Worm (Caenorhabditis elegans): ENCODE results near the gene pals-21.

The pals-21 gene

DNA sequence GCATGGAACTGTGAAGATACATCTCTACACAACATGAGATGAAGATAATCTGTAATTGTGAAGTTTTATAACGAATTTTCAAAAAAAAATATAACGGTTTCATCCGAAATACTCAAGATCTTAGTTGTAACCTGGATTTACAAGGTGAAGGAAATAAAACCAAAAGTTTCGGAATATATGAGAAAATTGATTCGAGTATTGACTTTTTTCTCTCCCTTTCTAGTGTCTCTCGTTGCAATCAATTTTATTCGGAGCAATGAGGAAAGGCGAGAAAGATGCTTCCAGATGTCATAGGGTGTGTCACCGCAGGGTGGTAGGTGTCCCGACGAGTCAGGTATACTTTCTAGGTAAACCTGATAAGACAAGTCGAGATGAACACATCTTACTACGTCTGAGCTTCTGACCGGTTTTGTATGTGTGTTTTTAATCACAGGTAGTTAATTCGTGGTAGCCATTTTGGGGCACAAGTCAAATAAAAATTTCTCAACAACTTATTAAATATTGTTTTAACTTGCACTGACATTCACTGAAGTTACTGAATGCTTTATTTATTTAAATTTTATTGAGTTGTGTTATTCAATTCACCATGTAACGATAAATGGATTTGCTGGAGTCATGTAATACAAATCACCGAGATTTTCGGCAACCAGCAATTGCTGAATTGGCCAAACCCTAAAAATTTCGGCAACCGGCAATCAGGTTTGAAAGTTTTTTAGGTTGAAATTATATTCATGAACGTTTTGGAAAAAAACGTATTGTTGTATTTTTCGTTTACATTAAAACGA is 8.0 kb upstream of the pals-21 start, which contains the start of gene pals-20:
Gene pals-20, minus strand, starts transcription at position 51 of the 785 bp plus-strand sequence.
- TF ChIP-seq nhr-28 (tag; optimal IDR thresholded peaks at IDR 0.05) (peak; percentile 23), pqm-1 (tag; optimal IDR thresholded peaks at IDR 0.05) (peak; percentile 1), ztf-11 (tag; optimal IDR thresholded peaks at IDR 0.05) (no peak), vab-7 (GFP tag; IDR thresholded peaks at IDR 0.05) (no peak), nhr-10 (tag; optimal IDR thresholded peaks at IDR 0.05) (no peak), dve-1 (tag; optimal IDR thresholded peaks at IDR 0.05; ENCODE audit: insufficient read depth) (peak; percentile 70), ctbp-1 (GFP tag; IDR thresholded peaks at IDR 0.05) (no peak), hlh-11 (tag; optimal IDR thresholded peaks at IDR 0.05) (peak; percentile 55), dmd-6 (GFP tag; IDR thresholded peaks at IDR 0.05) (peak; percentile 34; the same call in 1 of the 2 replicates), hlh-30 (tag; optimal IDR thresholded peaks at IDR 0.05; ENCODE audit: insufficient read depth) (peak; percentile 26), T20F7.1 (GFP tag; optimal IDR thresholded peaks at IDR 0.05) (no peak), aha-1 (tag) (no peak), D1046.2 (GFP tag; IDR thresholded peaks at IDR 0.05) (no peak), unc-62 (GFP tag; optimal IDR thresholded peaks at IDR 0.05 in 1 of 2) (peak in 1 of 2 experiments; percentile 82), unc-62 (tag; optimal IDR thresholded peaks at IDR 0.05) (no peak), daf-16 (GFP tag; optimal IDR thresholded peaks at IDR 0.05) (no peak), daf-16 (tag; optimal IDR thresholded peaks at IDR 0.05) (peak; percentile 59), dmd-8 (GFP tag; IDR thresholded peaks at IDR 0.05) (no peak), hif-1 (tag; optimal IDR thresholded peaks at IDR 0.05) (no peak), F26F4.8 (GFP tag; conservative IDR thresholded peaks at IDR 0.05) (no peak)

DNA sequence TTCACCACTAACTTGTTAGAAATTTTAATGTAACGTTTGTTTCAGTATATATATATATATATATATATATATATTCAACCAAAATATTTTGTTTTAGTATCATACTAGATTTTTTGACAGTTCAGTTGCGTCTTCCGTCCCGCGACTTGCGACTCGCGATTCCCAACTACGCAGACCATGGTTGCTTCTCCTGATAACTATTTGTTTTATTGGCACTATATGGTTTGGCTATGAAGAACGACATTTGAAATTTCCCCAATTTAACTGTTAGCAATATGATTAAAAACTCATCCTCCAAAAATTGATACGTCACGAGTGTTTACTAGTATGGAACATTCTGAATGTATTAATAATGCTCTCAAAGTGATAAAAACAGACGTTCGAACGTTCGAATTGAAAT is 4.3 kb upstream of the pals-21 start:
- TF ChIP-seq mdl-1 (tag; optimal IDR thresholded peaks at IDR 0.05): no peak
- no peak for TF ChIP-seq unc-62 (GFP tag; optimal IDR thresholded peaks at IDR 0.05 in 1 of 2)
- TF ChIP-seq unc-62 (tag; optimal IDR thresholded peaks at IDR 0.05): no peak
- peak; percentile 50 for TF ChIP-seq nhr-28 (tag; optimal IDR thresholded peaks at IDR 0.05)
- peak; percentile 54 for TF ChIP-seq pqm-1 (tag; optimal IDR thresholded peaks at IDR 0.05)
- no peak for TF ChIP-seq nhr-10 (tag; optimal IDR thresholded peaks at IDR 0.05)
- TF ChIP-seq ctbp-1 (GFP tag; IDR thresholded peaks at IDR 0.05): no peak
- TF ChIP-seq F49E8.2 (tag; optimal IDR thresholded peaks at IDR 0.05; ENCODE audit: borderline replicate concordance): no peak
- no peak for TF ChIP-seq spr-3 (GFP tag; optimal IDR thresholded peaks at IDR 0.05)
- TF ChIP-seq nhr-41 (GFP tag; IDR thresholded peaks at IDR 0.05): no peak
- TF ChIP-seq zfp-3 (GFP tag; conservative IDR thresholded peaks at IDR 0.05): no peak
- no peak for TF ChIP-seq rbr-2 (tag; optimal IDR thresholded peaks at IDR 0.05)
- no peak for TF ChIP-seq lin-13 (GFP tag; optimal IDR thresholded peaks at IDR 0.05)
- peak; percentile 22 for TF ChIP-seq hlh-11 (tag; optimal IDR thresholded peaks at IDR 0.05)
- no peak for TF ChIP-seq D1046.2 (GFP tag; IDR thresholded peaks at IDR 0.05)
- TF ChIP-seq tag-97 (GFP tag; IDR thresholded peaks at IDR 0.05): no peak
- TF ChIP-seq ztf-11 (tag; optimal IDR thresholded peaks at IDR 0.05): no peak
- TF ChIP-seq ztf-7 (tag; optimal IDR thresholded peaks at IDR 0.05): no peak
- no peak for TF ChIP-seq hlh-30 (tag; optimal IDR thresholded peaks at IDR 0.05; ENCODE audit: insufficient read depth)
- no peak for TF ChIP-seq cey-2 (tag; optimal IDR thresholded peaks at IDR 0.05; ENCODE audit: borderline replicate concordance, insufficient read depth)
- no peak for TF ChIP-seq zfp-2 (tag; optimal IDR thresholded peaks at IDR 0.05)
- no peak for TF ChIP-seq mes-2 (tag; optimal IDR thresholded peaks at IDR 0.05; ENCODE audit: poor library complexity, severe bottlenecking)
- no peak for TF ChIP-seq egl-27 (tag; optimal IDR thresholded peaks at IDR 0.05)
- TF ChIP-seq nhr-111 (GFP tag; optimal IDR thresholded peaks at IDR 0.05): no peak
- TF ChIP-seq dmd-6 (GFP tag; IDR thresholded peaks at IDR 0.05): peak; percentile 53
- TF ChIP-seq mxl-3 (GFP tag; optimal IDR thresholded peaks at IDR 0.05): no peak
- no peak for TF ChIP-seq attf-4 (tag; optimal IDR thresholded peaks at IDR 0.05)
- no peak for TF ChIP-seq madf-9 (GFP tag; conservative IDR thresholded peaks at IDR 0.05)
- no peak for TF ChIP-seq lin-29 (GFP tag; IDR thresholded peaks at IDR 0.05)
- TF ChIP-seq dmd-8 (GFP tag; IDR thresholded peaks at IDR 0.05): no peak
- TF ChIP-seq pha-4 (GFP tag; IDR thresholded peaks at IDR 0.05): no peak
- no peak for TF ChIP-seq pha-4 (tag; optimal IDR thresholded peaks at IDR 0.05)
- no peak for TF ChIP-seq nhr-76 (tag; optimal IDR thresholded peaks at IDR 0.05)
- no peak for TF ChIP-seq daf-16 (GFP tag; optimal IDR thresholded peaks at IDR 0.05)
- TF ChIP-seq daf-16 (tag; optimal IDR thresholded peaks at IDR 0.05): peak; percentile 39
- TF ChIP-seq daf-12 (tag; optimal IDR thresholded peaks at IDR 0.05): no peak
- TF ChIP-seq zip-2 (tag; optimal IDR thresholded peaks at IDR 0.05): no peak
- no peak for TF ChIP-seq Y105C5A.15 (GFP tag; IDR thresholded peaks at IDR 0.05)
- no peak for TF ChIP-seq nhr-25 (tag; optimal IDR thresholded peaks at IDR 0.05; ENCODE audit: borderline replicate concordance, insufficient read depth)

Measured in whole organism, L4 larva.